Worm (Caenorhabditis elegans): ENCODE measurements around the gene irld-36.

ce11 chrII:1682218-1682617 lies 3.0 kb downstream of the irld-36 start, which contains the start of gene fbxb-26:
- TF ChIP-seq B0310.2 (tag; optimal IDR thresholded peaks at IDR 0.05) (no peak), hmbx-1 (tag; optimal IDR thresholded peaks at IDR 0.05) (no peak), tbx-37 (GFP tag; conservative IDR thresholded peaks at IDR 0.05) (no peak), ama-1 (optimal IDR thresholded peaks at IDR 0.05) (no peak), scrt-1 (GFP tag; IDR thresholded peaks at IDR 0.05) (no peak), tbx-11 (GFP tag; IDR thresholded peaks at IDR 0.05) (no peak), ceh-36 (tag; optimal IDR thresholded peaks at IDR 0.05) (no peak), F13C5.2 (tag; optimal IDR thresholded peaks at IDR 0.05) (no peak), pes-1 (GFP tag; IDR thresholded peaks at IDR 0.05) (no peak), ets-7 (tag; optimal IDR thresholded peaks at IDR 0.05) (no peak), hmg-4 (GFP tag; optimal IDR thresholded peaks at IDR 0.05) (no peak), hnd-1 (tag; optimal IDR thresholded peaks at IDR 0.05) (no peak), flt-1 (GFP tag; IDR thresholded peaks at IDR 0.05) (no peak)

Data from whole organism, early embryonic.